Worm (Caenorhabditis elegans) whole organism, L4 larva: ENCODE data around the gene W01C8.5.

Experiments used
- ceh-82 ChIP-seq: sonication (generic microtip); optimal IDR thresholded peaks from 2 replicates; lab custom pipeline; 2017; ENCODE audit warnings: missing biosample characterization, missing genetic modification characterization
- egl-27 ChIP-seq: sonication (generic microtip); optimal IDR thresholded peaks from 3 replicates; lab custom pipeline; 2017; ENCODE audit warnings: missing biosample characterization, missing genetic modification reagents, missing genetic modification characterization
- fkh-10 ChIP-seq: fragments of 150-350 bp; optimal IDR thresholded peaks from 2 replicates; lab custom pipeline; 2014; ENCODE audit warnings: missing biosample characterization, missing genetic modification reagents, missing genetic modification characterization
- mep-1 ChIP-seq: fragments of 150-350 bp; sonication (generic microtip); optimal IDR thresholded peaks from 3 replicates; lab custom pipeline; 2014; ENCODE audit warnings: missing biosample characterization, missing genetic modification characterization
- nhr-237 ChIP-seq: sonication (generic microtip); optimal IDR thresholded peaks from 2 replicates; lab custom pipeline; 2017; ENCODE audit warnings: missing biosample characterization, missing genetic modification characterization
- skn-1 ChIP-seq: fragments of 150-350 bp; optimal IDR thresholded peaks from 2 replicates; lab custom pipeline; 2014; ENCODE audit warnings: missing biosample characterization, missing genetic modification characterization
- unc-39 ChIP-seq: sonication (generic microtip); optimal IDR thresholded peaks from 2 replicates; lab custom pipeline; 2017; ENCODE audit warnings: missing biosample characterization, missing genetic modification characterization
- unc-62 ChIP-seq, 3 experiments: fragments of 150-350 bp in 1 of 3; sonication (generic microtip); optimal IDR thresholded peaks in 2 of 3; peaks in 1 of 3; 1 replicate in 1 of 3; 2 replicates in 2 of 3; lab custom pipeline; 2014 to 2017; ENCODE audit warnings: missing biosample characterization in 3 of 3, missing genetic modification characterization in 3 of 3, missing genetic modification reagents in 3 of 3, missing genotype in 1 of 3

- TF ChIP-seq fkh-10 (GFP tag; lab: Kevin White, UChicago) = no peak
- no peak for TF ChIP-seq nhr-237 (tag; lab: Kevin White, UChicago)
- TF ChIP-seq unc-39 (tag; lab: Kevin White, UChicago) = no peak
- peak in 1 of 2 experiments; percentile 59 for TF ChIP-seq unc-62 (GFP tag; optimal IDR thresholded peaks at IDR 0.05 in 1 of 2; lab: Kevin White, UChicago)
- no peak for TF ChIP-seq unc-62 (tag; optimal IDR thresholded peaks at IDR 0.05; lab: Kevin White, UChicago)
- no peak for TF ChIP-seq mep-1 (tag; lab: Kevin White, UChicago)
- no peak for TF ChIP-seq egl-27 (tag; lab: Kevin White, UChicago)
- TF ChIP-seq skn-1 (tag; lab: Kevin White, UChicago) = no peak
- TF ChIP-seq ceh-82 = no peak
Measured at ce11 chrX:5698419-5698818, 1.3 kb upstream of the W01C8.5 start.
